Worm (Caenorhabditis elegans) whole organism, L3 larva: Measurements from ENCODE around the gene srx-21.
A peak's percentile ranks its signal among the peaks of the same experiment; 100 is the strongest.

ENCODE experiments used
- ZK546.5 ChIP-seq: sonication (generic microtip); optimal IDR thresholded peaks from 2 replicates; lab custom pipeline; 2017; ENCODE audit warnings: missing biosample characterization, missing genetic modification characterization
- ama-1 ChIP-seq: fragments of 150-350 bp; optimal IDR thresholded peaks from 2 replicates; lab custom pipeline; 2018
- ceh-16 ChIP-seq: sonication (generic microtip); optimal IDR thresholded peaks from 2 replicates; lab custom pipeline; 2017; ENCODE audit warnings: missing biosample characterization, missing genetic modification characterization
- ceh-28 ChIP-seq: fragments of 150-350 bp; optimal IDR thresholded peaks from 2 replicates; lab custom pipeline; 2014; ENCODE audit warnings: missing biosample characterization, missing genetic modification reagents, missing genetic modification characterization
- ceh-82 ChIP-seq: fragments of 150-350 bp; optimal IDR thresholded peaks from 2 replicates; lab custom pipeline; 2014; ENCODE audit warnings: missing biosample characterization, missing genetic modification characterization
- ceh-9 ChIP-seq: sonication (generic microtip); optimal IDR thresholded peaks from 2 replicates; lab custom pipeline; 2018; ENCODE audit warnings: missing biosample characterization, missing genetic modification characterization
- daf-12 ChIP-seq: fragments of 150-350 bp; optimal IDR thresholded peaks from 2 replicates; lab custom pipeline; 2014; ENCODE audit warnings: missing biosample characterization, missing genetic modification reagents, missing genetic modification characterization
- egl-27 ChIP-seq: sonication (generic microtip); optimal IDR thresholded peaks from 4 replicates; lab custom pipeline; 2017; ENCODE audit warnings: missing biosample characterization, missing genetic modification reagents, missing genetic modification characterization
- egl-5 ChIP-seq: fragments of 150-350 bp; optimal IDR thresholded peaks from 2 replicates; lab custom pipeline; 2017; ENCODE audit warnings: missing biosample characterization, missing genetic modification reagents, missing genetic modification characterization, inconsistent platforms
- elt-1 ChIP-seq: fragments of 150-350 bp; optimal IDR thresholded peaks from 2 replicates; lab custom pipeline; 2014; ENCODE audit warnings: missing biosample characterization, missing genetic modification characterization
- elt-2 ChIP-seq: sonication (generic microtip); optimal IDR thresholded peaks from 2 replicates; lab custom pipeline; 2016; ENCODE audit warnings: missing genetic modification reagents, mild to moderate bottlenecking, missing genetic modification characterization, missing compliant biosample characterization
- elt-3 ChIP-seq, 3 experiments: fragments of 150-350 bp in 1 of 3; sonication (generic microtip) in 2 of 3; optimal IDR thresholded peaks; 2 replicates in 2 of 3; 4 replicates in 1 of 3; lab custom pipeline; 2014 to 2017; ENCODE audit warnings: missing biosample characterization in 3 of 3, missing genetic modification characterization in 3 of 3
- eor-1 ChIP-seq, 2 experiments: fragments of 150-350 bp; optimal IDR thresholded peaks; 2 replicates each; lab custom pipeline; 2014 to 2018; ENCODE audit warnings: missing biosample characterization in 2 of 2, missing genetic modification characterization in 2 of 2
- fkh-2 ChIP-seq: fragments of 150-350 bp; optimal IDR thresholded peaks from 2 replicates; lab custom pipeline; 2014; ENCODE audit warnings: missing biosample characterization, missing genetic modification reagents, missing genetic modification characterization
- fos-1 ChIP-seq: fragments of 150-350 bp; optimal IDR thresholded peaks from 2 replicates; lab custom pipeline; 2014; ENCODE audit warnings: missing biosample characterization, missing genetic modification characterization
- hmg-11 ChIP-seq: sonication (generic microtip); optimal IDR thresholded peaks from 2 replicates; lab custom pipeline; 2016; ENCODE audit warnings: missing genetic modification characterization, missing compliant biosample characterization
- jun-1 ChIP-seq: fragments of 150-350 bp; optimal IDR thresholded peaks from 2 replicates; lab custom pipeline; 2014; ENCODE audit warnings: missing biosample characterization, missing genetic modification reagents, missing genetic modification characterization
- lin-15B ChIP-seq: fragments of 150-350 bp; optimal IDR thresholded peaks from 2 replicates; lab custom pipeline; 2014; ENCODE audit warnings: missing biosample characterization, missing genetic modification characterization
- lin-39 ChIP-seq: fragments of 150-350 bp; optimal IDR thresholded peaks from 2 replicates; lab custom pipeline; 2018; ENCODE audit warnings: missing biosample characterization, missing genetic modification reagents, missing genetic modification characterization
- lsy-12 ChIP-seq: sonication (generic microtip); optimal IDR thresholded peaks from 2 replicates; lab custom pipeline; 2016; ENCODE audit warnings: mild to moderate bottlenecking, missing genetic modification characterization, missing compliant biosample characterization
- mdl-1 ChIP-seq: fragments of 150-350 bp; optimal IDR thresholded peaks from 2 replicates; lab custom pipeline; 2014; ENCODE audit warnings: missing biosample characterization, missing genetic modification characterization
- mml-1 ChIP-seq: fragments of 150-350 bp; sonication (generic microtip); optimal IDR thresholded peaks from 3 replicates; lab custom pipeline; 2014; ENCODE audit warnings: missing biosample characterization, missing genetic modification characterization
- nfya-1 ChIP-seq: sonication (generic microtip); optimal IDR thresholded peaks from 2 replicates; lab custom pipeline; 2017; ENCODE audit warnings: missing genetic modification characterization, mild to moderate bottlenecking, missing compliant biosample characterization, antibody characterized with exemption, moderate library complexity; ENCODE audit not compliant: insufficient read depth
- nhr-11 ChIP-seq: fragments of 150-350 bp; optimal IDR thresholded peaks from 2 replicates; lab custom pipeline; 2014; ENCODE audit warnings: missing biosample characterization, missing genetic modification characterization
- nhr-12 ChIP-seq: fragments of 150-350 bp; optimal IDR thresholded peaks from 2 replicates; lab custom pipeline; 2014; ENCODE audit warnings: missing biosample characterization, missing genetic modification characterization
- nhr-23 ChIP-seq: fragments of 150-350 bp; optimal IDR thresholded peaks from 2 replicates; lab custom pipeline; 2014; ENCODE audit warnings: missing biosample characterization, missing genetic modification reagents, missing genetic modification characterization
- nhr-25 ChIP-seq: sonication (generic microtip); optimal IDR thresholded peaks from 2 replicates; lab custom pipeline; 2017; ENCODE audit warnings: missing biosample characterization, missing genetic modification characterization
- nhr-28 ChIP-seq: fragments of 150-350 bp; optimal IDR thresholded peaks from 2 replicates; lab custom pipeline; 2014; ENCODE audit warnings: missing biosample characterization, missing genetic modification characterization
- nhr-43 ChIP-seq: sonication (generic microtip); optimal IDR thresholded peaks from 2 replicates; lab custom pipeline; 2016; ENCODE audit warnings: mild to moderate bottlenecking, missing genetic modification characterization, missing compliant biosample characterization; ENCODE audit not compliant: poor library complexity, severe bottlenecking
- nhr-67 ChIP-seq: fragments of 150-350 bp; optimal IDR thresholded peaks from 2 replicates; lab custom pipeline; 2014; ENCODE audit warnings: missing biosample characterization, missing genetic modification characterization
- nhr-76 ChIP-seq: fragments of 150-350 bp; sonication (generic microtip); optimal IDR thresholded peaks from 5 replicates; lab custom pipeline; 2014; ENCODE audit warnings: missing biosample characterization, missing genetic modification characterization
- nhr-77 ChIP-seq: fragments of 150-350 bp; optimal IDR thresholded peaks from 2 replicates; lab custom pipeline; 2014; ENCODE audit warnings: missing biosample characterization, missing genetic modification characterization
- pha-4 ChIP-seq: fragments of 150-350 bp; optimal IDR thresholded peaks from 2 replicates; lab custom pipeline; 2014; ENCODE audit warnings: missing biosample characterization, missing genetic modification reagents, missing genetic modification characterization
- pqm-1 ChIP-seq: fragments of 150-350 bp; optimal IDR thresholded peaks from 2 replicates; lab custom pipeline; 2017; ENCODE audit warnings: missing biosample characterization, missing genetic modification characterization, inconsistent platforms
- sea-2 ChIP-seq: fragments of 150-350 bp; sonication (generic microtip); optimal IDR thresholded peaks from 4 replicates; lab custom pipeline; 2014; ENCODE audit warnings: missing biosample characterization, missing genetic modification reagents, missing genetic modification characterization
- skn-1 ChIP-seq: fragments of 150-350 bp; optimal IDR thresholded peaks from 2 replicates; lab custom pipeline; 2014; ENCODE audit warnings: missing biosample characterization, missing genetic modification characterization
- tbx-2 ChIP-seq: sonication (generic microtip); optimal IDR thresholded peaks from 2 replicates; lab custom pipeline; 2016; ENCODE audit warnings: mild to moderate bottlenecking, missing genetic modification characterization, missing compliant biosample characterization
- unc-39 ChIP-seq: sonication (generic microtip); optimal IDR thresholded peaks from 4 replicates; lab custom pipeline; 2017; ENCODE audit warnings: missing biosample characterization, missing genetic modification characterization
- unc-62 ChIP-seq: fragments of 150-350 bp; sonication (generic microtip); optimal IDR thresholded peaks from 4 replicates; lab custom pipeline; 2014; ENCODE audit warnings: missing biosample characterization, missing genetic modification reagents, missing genetic modification characterization
- zag-1 ChIP-seq: fragments of 150-350 bp; optimal IDR thresholded peaks from 2 replicates; lab custom pipeline; 2014; ENCODE audit warnings: missing biosample characterization, missing genetic modification characterization
- ztf-11 ChIP-seq: fragments of 150-350 bp; optimal IDR thresholded peaks from 2 replicates; lab custom pipeline; 2014; ENCODE audit warnings: missing biosample characterization, missing genetic modification characterization

Gene srx-21

ce11 chrV:726573-727483 is 50.0 kb downstream of the srx-21 start:
- TF ChIP-seq jun-1 (tag; lab: Kevin White, UChicago) (no peak), egl-27 (tag; lab: Kevin White, UChicago) (no peak), elt-3 (tag; optimal IDR thresholded peaks at IDR 0.05; lab: Kevin White, UChicago) (peak in 1 of 3 experiments; percentile 5), ceh-9 (tag; lab: Kevin White, UChicago) (no peak), nhr-25 (tag; lab: Kevin White, UChicago) (peak; percentile 25), daf-12 (tag; lab: Kevin White, UChicago) (no peak), lsy-12 (no peak), fos-1 (tag; lab: Kevin White, UChicago) (no peak), ceh-82 (no peak), nfya-1 (tag; lab: Kevin White, UChicago) (no peak), egl-5 (tag; lab: Kevin White, UChicago) (peak; percentile 35), nhr-76 (no peak), nhr-11 (tag; lab: Kevin White, UChicago) (no peak), nhr-77 (tag; lab: Kevin White, UChicago) (no peak), nhr-43 (tag; lab: Kevin White, UChicago) (peak; percentile 56), fkh-2 (tag; lab: Kevin White, UChicago) (no peak), skn-1 (no peak), unc-62 (GFP tag; lab: Kevin White, UChicago) (no peak), elt-2 (tag; lab: Kevin White, UChicago) (peak; percentile 13), zag-1 (no peak), ZK546.5 (tag; lab: Kevin White, UChicago) (no peak), ceh-16 (tag; lab: Kevin White, UChicago) (no peak), unc-39 (tag; lab: Kevin White, UChicago) (no peak), tbx-2 (tag; lab: Kevin White, UChicago) (no peak), ama-1 (lab: Kevin White, UChicago) (peak; percentile 95), nhr-28 (tag; lab: Kevin White, UChicago) (no peak), mdl-1 (tag; lab: Kevin White, UChicago) (no peak), ceh-28 (no peak), pqm-1 (tag; lab: Kevin White, UChicago) (peak; percentile 17), nhr-12 (no peak)

- TF ChIP-seq nhr-25 (tag; lab: Kevin White, UChicago) (peak; percentile 2), unc-39 (tag; lab: Kevin White, UChicago) (no peak), nfya-1 (tag; lab: Kevin White, UChicago) (peak; percentile 68), tbx-2 (tag; lab: Kevin White, UChicago) (peak; percentile 8), mdl-1 (tag; lab: Kevin White, UChicago) (no peak), daf-12 (tag; lab: Kevin White, UChicago) (no peak), lsy-12 (peak; percentile 42), nhr-12 (no peak), jun-1 (tag; lab: Kevin White, UChicago) (peak; percentile 43), nhr-67 (tag; lab: Kevin White, UChicago) (no peak), pha-4 (tag; lab: Kevin White, UChicago) (peak; percentile 79), elt-1 (no peak), nhr-23 (tag; lab: Kevin White, UChicago) (peak; percentile 71), skn-1 (no peak), ztf-11 (tag; lab: Kevin White, UChicago) (no peak), sea-2 (GFP tag; lab: Kevin White, UChicago) (no peak), eor-1 (tag; optimal IDR thresholded peaks at IDR 0.05; lab: Kevin White, UChicago) (no peak), lin-39 (tag; lab: Kevin White, UChicago) (peak; percentile 11), elt-2 (tag; lab: Kevin White, UChicago) (peak; percentile 83), ceh-28 (peak; percentile 67), mml-1 (tag; lab: Kevin White, UChicago) (no peak), ama-1 (lab: Kevin White, UChicago) (peak; percentile 92), elt-3 (tag; optimal IDR thresholded peaks at IDR 0.05; lab: Kevin White, UChicago) (no peak), egl-27 (tag; lab: Kevin White, UChicago) (no peak), unc-62 (GFP tag; lab: Kevin White, UChicago) (no peak), pqm-1 (tag; lab: Kevin White, UChicago) (peak; percentile 65), ceh-16 (tag; lab: Kevin White, UChicago) (no peak), hmg-11 (tag; lab: Kevin White, UChicago) (no peak), egl-5 (tag; lab: Kevin White, UChicago) (no peak), nhr-28 (tag; lab: Kevin White, UChicago) (no peak), nhr-77 (tag; lab: Kevin White, UChicago) (no peak), nhr-43 (tag; lab: Kevin White, UChicago) (peak; percentile 73), ZK546.5 (tag; lab: Kevin White, UChicago) (no peak), fos-1 (tag; lab: Kevin White, UChicago) (peak; percentile 15), ceh-82 (no peak), lin-15B (tag; lab: Kevin White, UChicago) (peak; percentile 28), nhr-11 (tag; lab: Kevin White, UChicago) (no peak), nhr-76 (no peak), ceh-9 (tag; lab: Kevin White, UChicago) (no peak), fkh-2 (tag; lab: Kevin White, UChicago) (no peak)
These were observed 50.9 kb downstream of the srx-21 start, which contains the start of the genes icl-1 and srh-2 for ce11 chrV:727484-728351. icl-1 (minus strand) TSS chrV:728004. srh-2 (plus strand) TSS chrV:728301.
